Fruit fly (Drosophila melanogaster) whole organism, embryonic: Measurements from ENCODE around the gene lap.
A peak's percentile ranks its signal among the peaks of the same experiment; 100 is the strongest.

ENCODE experiments used
- Abd-B ChIP-seq: fragments of 200-800 bp; sonication (Bioruptor generic); optimal IDR thresholded peaks from 2 replicates; lab custom pipeline; 2018; ENCODE audit warnings: missing biosample characterization, mild to moderate bottlenecking, missing genetic modification characterization, moderate library complexity
- Atf6 ChIP-seq: fragments of 200-800 bp; sonication (Bioruptor generic); IDR thresholded peaks from 2 replicates; pipeline ENCODE4 v1.3.6; 2022; ENCODE audit warnings: missing biosample characterization, missing genetic modification characterization
- Awh ChIP-seq: fragments of 200-800 bp; sonication (Bioruptor generic); IDR thresholded peaks from 2 replicates; pipeline ENCODE4, ENCODE4 v1.3.6; 2022; ENCODE audit warnings: missing biosample characterization, missing genetic modification characterization
- CG11560 ChIP-seq: fragments of 200-800 bp; sonication (Bioruptor generic); IDR thresholded peaks from 3 replicates; pipeline ENCODE4 v1.3.6; 2022; ENCODE audit warnings: missing biosample characterization, missing genetic modification characterization
- CG12659 ChIP-seq: fragments of 200-800 bp; sonication (Bioruptor generic); optimal IDR thresholded peaks from 3 replicates; lab custom pipeline; 2017; ENCODE audit warnings: mild to moderate bottlenecking, missing biosample characterization, missing genetic modification reagents, missing genetic modification characterization
- CG13296 ChIP-seq: fragments of 200-800 bp; sonication (Bioruptor generic); optimal IDR thresholded peaks from 3 replicates; lab custom pipeline; 2018; ENCODE audit warnings: missing biosample characterization, mild to moderate bottlenecking, missing genetic modification characterization
- CG14667 ChIP-seq: fragments of 200-800 bp; sonication (Bioruptor generic); IDR thresholded peaks from 2 replicates; pipeline ENCODE4 v1.3.6; 2022; ENCODE audit warnings: missing biosample characterization, missing genetic modification characterization
- CG15696 ChIP-seq: fragments of 200-800 bp; sonication (Bioruptor generic); optimal IDR thresholded peaks from 2 replicates; lab custom pipeline; 2019; ENCODE audit warnings: missing biosample characterization, mild to moderate bottlenecking, missing genetic modification characterization, moderate library complexity
- CG4617 ChIP-seq: fragments of 200-800 bp; sonication (Bioruptor generic); optimal IDR thresholded peaks from 3 replicates; lab custom pipeline; 2016; ENCODE audit warnings: missing biosample characterization, missing genetic modification characterization, borderline replicate concordance
- CG4730 ChIP-seq: fragments of 200-800 bp; sonication (Bioruptor generic); IDR thresholded peaks from 2 replicates; pipeline ENCODE4 v1.3.6; 2022; ENCODE audit warnings: missing biosample characterization, missing genetic modification characterization
- CG6254 ChIP-seq: fragments of 200-800 bp; sonication (Bioruptor generic); optimal IDR thresholded peaks from 3 replicates; lab custom pipeline; 2017; ENCODE audit warnings: mild to moderate bottlenecking, missing biosample characterization, missing genetic modification reagents, missing genetic modification characterization
- CG6654 ChIP-seq: fragments of 200-800 bp; sonication (Bioruptor generic); optimal IDR thresholded peaks from 2 replicates; lab custom pipeline; 2017; ENCODE audit warnings: missing biosample characterization, mild to moderate bottlenecking, missing genetic modification characterization
- CG7987 ChIP-seq: fragments of 200-800 bp; sonication (Bioruptor generic); optimal IDR thresholded peaks from 2 replicates; lab custom pipeline; 2018; ENCODE audit warnings: missing biosample characterization, mild to moderate bottlenecking, missing genetic modification characterization, moderate library complexity
- CG8924 ChIP-seq: fragments of 200-800 bp; optimal IDR thresholded peaks from 3 replicates; lab custom pipeline; 2019; ENCODE audit warnings: missing biosample characterization, mild to moderate bottlenecking, missing genetic modification characterization, moderate library complexity
- CG8944 ChIP-seq: fragments of 200-800 bp; sonication (Bioruptor generic); optimal IDR thresholded peaks from 3 replicates; lab custom pipeline; 2016; ENCODE audit warnings: missing biosample characterization, missing genetic modification characterization
- CG9797 ChIP-seq: fragments of 200-800 bp; sonication (Bioruptor generic); optimal IDR thresholded peaks from 3 replicates; lab custom pipeline; 2018; ENCODE audit warnings: missing biosample characterization, mild to moderate bottlenecking, missing genetic modification characterization
- Eip74EF ChIP-seq, 2 experiments: fragments of 200-800 bp in 1 of 2; fragments of >200 bp in 1 of 2; sonication (Bioruptor generic) in 1 of 2; optimal IDR thresholded peaks; 2 replicates each; lab custom pipeline; 2017 to 2019; ENCODE audit warnings: missing biosample characterization in 2 of 2, missing genetic modification characterization in 2 of 2, mild to moderate bottlenecking in 1 of 2, moderate library complexity in 1 of 2
- MBD-R2 ChIP-seq: fragments of 200-800 bp; sonication (Bioruptor generic); IDR thresholded peaks from 2 replicates; pipeline ENCODE4 v1.3.6; 2022; ENCODE audit warnings: missing biosample characterization, missing genetic modification characterization
- MTF-1 ChIP-seq: fragments of 200-800 bp; sonication (Bioruptor generic); optimal IDR thresholded peaks from 2 replicates; lab custom pipeline; 2018; ENCODE audit warnings: missing biosample characterization, mild to moderate bottlenecking, missing genetic modification characterization, borderline replicate concordance
- Max ChIP-seq: fragments of 200-800 bp; sonication (Bioruptor generic); optimal IDR thresholded peaks from 2 replicates; lab custom pipeline; 2016; ENCODE audit warnings: missing biosample characterization, mild to moderate bottlenecking, missing genetic modification characterization
- Sin3A ChIP-seq: fragments of >200 bp; optimal IDR thresholded peaks from 2 replicates; lab custom pipeline; 2018
- crp ChIP-seq, 2 experiments: fragments of 200-800 bp; sonication (Bioruptor generic); optimal IDR thresholded peaks; 2 replicates in 1 of 2; 3 replicates in 1 of 2; lab custom pipeline; 2017; ENCODE audit warnings: missing biosample characterization in 2 of 2, missing genetic modification characterization in 2 of 2, mild to moderate bottlenecking in 1 of 2, moderate library complexity in 1 of 2
- esg ChIP-seq: fragments of 200-800 bp; sonication (Bioruptor generic); conservative IDR thresholded peaks from 2 replicates; pipeline ENCODE4 v1.3.6; 2022; ENCODE audit warnings: missing biosample characterization, missing genetic modification characterization
- ftz-f1 ChIP-seq: fragments of 200-800 bp; sonication (Bioruptor generic); optimal IDR thresholded peaks from 2 replicates; lab custom pipeline; 2016; ENCODE audit warnings: missing biosample characterization, missing genetic modification characterization
- gem ChIP-seq: fragments of 200-800 bp; sonication (Bioruptor generic); optimal IDR thresholded peaks from 2 replicates; lab custom pipeline; 2019; ENCODE audit warnings: missing biosample characterization, mild to moderate bottlenecking, missing genetic modification characterization, moderate library complexity
- ham ChIP-seq: fragments of 200-800 bp; sonication (Bioruptor generic); IDR thresholded peaks from 2 replicates; pipeline ENCODE4 v1.3.6; 2022; ENCODE audit warnings: missing biosample characterization, missing genetic modification characterization
- kah ChIP-seq: fragments of 200-800 bp; sonication (Bioruptor generic); optimal IDR thresholded peaks from 2 replicates; lab custom pipeline; 2018; ENCODE audit warnings: missing biosample characterization, mild to moderate bottlenecking, missing genetic modification characterization
- lab ChIP-seq: fragments of 200-800 bp; sonication (Bioruptor generic); optimal IDR thresholded peaks from 3 replicates; lab custom pipeline; 2017; ENCODE audit warnings: missing biosample characterization, missing genetic modification characterization, mild to moderate bottlenecking, moderate library complexity, missing genetic modification reagents
- lov ChIP-seq, 2 experiments: fragments of 200-800 bp in 1 of 2; fragments of >200 bp in 1 of 2; sonication (Bioruptor generic) in 1 of 2; IDR thresholded peaks in 1 of 2; optimal IDR thresholded peaks in 1 of 2; 2 replicates in 1 of 2; 3 replicates in 1 of 2; pipeline versions ENCODE4 v1.3.6 to Lab custom; 2017 to 2022; ENCODE audit warnings: missing biosample characterization in 1 of 2, missing genetic modification characterization in 1 of 2
- pb ChIP-seq: fragments of 200-800 bp; sonication (Bioruptor generic); optimal IDR thresholded peaks from 3 replicates; lab custom pipeline; 2016; ENCODE audit warnings: missing biosample characterization, missing genetic modification characterization
- peb ChIP-seq: fragments of 200-800 bp; sonication (Bioruptor generic); IDR thresholded peaks from 2 replicates; pipeline ENCODE4 v1.3.6; 2022; ENCODE audit warnings: missing biosample characterization, missing genetic modification characterization
- pho ChIP-seq: fragments of 200-800 bp; sonication (Bioruptor generic); optimal IDR thresholded peaks from 2 replicates; lab custom pipeline; 2016; ENCODE audit warnings: missing biosample characterization, missing genetic modification characterization
- shn ChIP-seq: fragments of 200-800 bp; sonication (Bioruptor generic); optimal IDR thresholded peaks from 3 replicates; lab custom pipeline; 2016; ENCODE audit warnings: missing biosample characterization, missing genetic modification characterization
- slp2 ChIP-seq: fragments of 200-800 bp; sonication (Bioruptor generic); optimal IDR thresholded peaks from 2 replicates; lab custom pipeline; 2016; ENCODE audit warnings: missing biosample characterization, missing genetic modification characterization
- tll ChIP-seq, 2 experiments: fragments of 200-800 bp in 1 of 2; fragments of >200 bp in 1 of 2; sonication (Bioruptor generic) in 1 of 2; optimal IDR thresholded peaks; 2 replicates each; lab custom pipeline; 2017 to 2019; ENCODE audit warnings: missing biosample characterization in 2 of 2, missing genetic modification characterization in 2 of 2, mild to moderate bottlenecking in 1 of 2, moderate library complexity in 1 of 2
- twi ChIP-seq: fragments of 200-800 bp; optimal IDR thresholded peaks from 2 replicates; lab custom pipeline; 2019; ENCODE audit warnings: missing biosample characterization, mild to moderate bottlenecking, missing genetic modification characterization, moderate library complexity

The lap gene

DNA sequence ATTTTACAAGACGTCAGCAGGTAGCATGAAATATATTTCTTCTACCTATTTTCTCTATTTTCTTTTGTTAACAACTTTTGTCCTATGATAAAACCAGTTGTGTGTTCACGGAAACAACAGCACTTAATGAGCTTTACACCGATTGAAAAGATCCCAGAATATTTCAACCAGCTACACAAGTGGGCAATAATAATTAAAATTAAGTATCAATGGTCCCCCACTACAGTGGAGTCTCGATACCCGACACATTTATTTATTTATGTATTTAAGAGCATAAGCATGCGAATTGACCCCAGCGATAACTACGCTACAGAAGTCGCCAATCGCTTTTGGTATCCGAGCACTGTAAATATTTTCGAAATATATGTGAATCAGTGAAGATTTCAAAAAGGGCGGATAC lies 1.9 kb downstream of the lap start:
- TF ChIP-seq lov (optimal IDR thresholded peaks at IDR 0.05; lab: Kevin White, UChicago) (no peak), lov (GFP tag; IDR thresholded peaks at IDR 0.05; lab: Robert Waterston, UW) (no peak), Awh (GFP tag; lab: Robert Waterston, UW) (peak; percentile 54; the same call in 1 of the 2 replicates)
- TF ChIP-seq, all 482 proteins: peak for 1

- no peak for TF ChIP-seq gem (tag; lab: Kevin White, UChicago)
- TF ChIP-seq ftz-f1 (GFP tag; lab: Kevin White, UChicago): peak; percentile 74
- no peak for TF ChIP-seq CG6654 (GFP tag; lab: Kevin White, UChicago)
- TF ChIP-seq Max (GFP tag; lab: Kevin White, UChicago): no peak
- TF ChIP-seq Abd-B (GFP tag; lab: Kevin White, UChicago): no peak
- TF ChIP-seq lab: no peak
- TF ChIP-seq twi: no peak
- no peak for TF ChIP-seq CG8944 (GFP tag; lab: Kevin White, UChicago)
These were observed 13.1 kb downstream of the lap start for dm6 chr3R:7199849-7200248.

DNA sequence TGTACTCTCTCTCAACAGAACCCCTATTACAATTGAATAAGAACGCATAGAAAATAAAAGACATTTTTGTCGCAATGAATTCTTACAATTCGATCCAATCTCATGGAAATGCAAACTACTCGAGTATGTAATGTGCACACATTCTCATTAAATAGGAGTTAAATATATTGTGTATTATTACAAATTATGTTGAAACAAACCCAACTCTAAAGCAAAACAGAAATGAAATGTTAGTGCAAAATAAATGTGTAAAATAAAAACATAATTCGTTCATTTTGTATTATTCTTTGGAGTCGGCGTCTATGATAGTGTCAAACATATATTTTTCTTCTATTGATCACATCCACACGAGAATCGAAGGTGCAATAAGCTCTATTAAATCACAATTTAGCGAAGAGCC lies 13.9 kb downstream of the lap start, which contains the start of gene CG14609:
CG14609 (plus strand) TSS at position 301 of the 400 bp plus-strand sequence.
- no peak for TF ChIP-seq MTF-1 (GFP tag; lab: Kevin White, UChicago)
- no peak for TF ChIP-seq Sin3A
- TF ChIP-seq pho (GFP tag; lab: Kevin White, UChicago): no peak
- no peak for TF ChIP-seq CG11560 (tag; lab: Robert Waterston, UW)
- TF ChIP-seq ham (GFP tag; lab: Robert Waterston, UW): no peak
- no peak for TF ChIP-seq shn (GFP tag; lab: Kevin White, UChicago)
- no peak for TF ChIP-seq Eip74EF (GFP tag; optimal IDR thresholded peaks at IDR 0.05; lab: Kevin White, UChicago)
- TF ChIP-seq CG4730: no peak
- no peak for TF ChIP-seq slp2 (GFP tag; lab: Kevin White, UChicago)
- TF ChIP-seq tll (GFP tag; optimal IDR thresholded peaks at IDR 0.05; lab: Kevin White, UChicago): no peak
- TF ChIP-seq MBD-R2: no peak
- TF ChIP-seq CG4617: no peak

dm6 chr3R:7208331-7208730 lies 21.5 kb downstream of the lap start, which contains the start of gene CG1288:
TSS of gene CG1288 (minus strand) at chr3R:7208431.
- no peak for TF ChIP-seq CG13296 (GFP tag; lab: Kevin White, UChicago)
- no peak for TF ChIP-seq CG14667
- TF ChIP-seq esg (GFP tag; lab: Robert Waterston, UW): no peak
- no peak for TF ChIP-seq CG8924
- TF ChIP-seq kah (GFP tag; lab: Kevin White, UChicago): no peak
- TF ChIP-seq CG9797 (GFP tag; lab: Kevin White, UChicago): no peak
- no peak for TF ChIP-seq CG15696 (tag; lab: Kevin White, UChicago)
- no peak for TF ChIP-seq lov (optimal IDR thresholded peaks at IDR 0.05; lab: Kevin White, UChicago)
- no peak for TF ChIP-seq lov (GFP tag; IDR thresholded peaks at IDR 0.05; lab: Robert Waterston, UW)
- no peak for TF ChIP-seq Atf6 (GFP tag; lab: Robert Waterston, UW)
- TF ChIP-seq crp (GFP tag; optimal IDR thresholded peaks at IDR 0.05; lab: Kevin White, UChicago): no peak
- no peak for TF ChIP-seq Sin3A
- TF ChIP-seq peb (GFP tag; lab: Robert Waterston, UW): no peak
- no peak for TF ChIP-seq CG7987 (GFP tag; lab: Kevin White, UChicago)
- no peak for TF ChIP-seq pb (GFP tag; lab: Kevin White, UChicago)
- TF ChIP-seq CG6254 (GFP tag; lab: Kevin White, UChicago): no peak
- no peak for TF ChIP-seq CG12659 (GFP tag; lab: Kevin White, UChicago)
